Worm (Caenorhabditis elegans) whole organism, L2 larva: Measurements from ENCODE around the gene C42D4.13.
A peak's percentile ranks its signal among the peaks of the same experiment; 100 is the strongest.

Source experiments
- C34F6.9 ChIP-seq: fragments of 150-350 bp; optimal IDR thresholded peaks from 2 replicates; lab custom pipeline; 2014; ENCODE audit warnings: missing biosample characterization, missing genetic modification characterization
- F13H6.1 ChIP-seq: sonication (generic microtip); optimal IDR thresholded peaks from 2 replicates; lab custom pipeline; 2016; ENCODE audit warnings: missing genetic modification characterization, missing compliant biosample characterization
- Y55F3AM.14 ChIP-seq: fragments of 200-800 bp; sonication (Bioruptor generic); optimal IDR thresholded peaks from 2 replicates; lab custom pipeline; 2018; ENCODE audit warnings: mild to moderate bottlenecking, missing genetic modification characterization, missing compliant biosample characterization
- aly-2 ChIP-seq: fragments of 150-350 bp; optimal IDR thresholded peaks from 2 replicates; lab custom pipeline; 2014; ENCODE audit warnings: missing biosample characterization, missing genetic modification characterization
- ama-1 ChIP-seq: fragments of 150-350 bp; optimal IDR thresholded peaks from 2 replicates; lab custom pipeline; 2018; ENCODE audit warnings: inconsistent platforms
- blmp-1 ChIP-seq: sonication (generic microtip); optimal IDR thresholded peaks from 2 replicates; lab custom pipeline; 2017; ENCODE audit warnings: missing genetic modification characterization, mild to moderate bottlenecking, missing compliant biosample characterization, antibody characterized with exemption, moderate library complexity; ENCODE audit not compliant: insufficient read depth
- ceh-16 ChIP-seq: fragments of 150-350 bp; optimal IDR thresholded peaks from 2 replicates; lab custom pipeline; 2014; ENCODE audit warnings: missing biosample characterization, missing genetic modification characterization
- crh-2 ChIP-seq: sonication (generic microtip); optimal IDR thresholded peaks from 2 replicates; lab custom pipeline; 2017; ENCODE audit warnings: missing biosample characterization, missing genetic modification characterization
- dmd-4 ChIP-seq: sonication (generic microtip); optimal IDR thresholded peaks from 2 replicates; lab custom pipeline; 2017; ENCODE audit warnings: missing biosample characterization, missing genetic modification characterization
- egl-27 ChIP-seq: sonication (generic microtip); optimal IDR thresholded peaks from 3 replicates; lab custom pipeline; 2017; ENCODE audit warnings: missing biosample characterization, missing genetic modification reagents, missing genetic modification characterization
- fos-1 ChIP-seq: fragments of 150-350 bp; optimal IDR thresholded peaks from 2 replicates; lab custom pipeline; 2014; ENCODE audit warnings: missing biosample characterization, missing genetic modification characterization
- gmeb-1 ChIP-seq: fragments of 150-350 bp; optimal IDR thresholded peaks from 2 replicates; lab custom pipeline; 2014; ENCODE audit warnings: missing biosample characterization, missing genetic modification characterization
- lin-11 ChIP-seq: fragments of 150-350 bp; sonication (generic microtip); optimal IDR thresholded peaks from 2 replicates; lab custom pipeline; 2014; ENCODE audit warnings: missing biosample characterization, missing genetic modification characterization, inconsistent platforms, mixed read lengths
- lsy-2 ChIP-seq, 2 experiments: fragments of 150-350 bp in 1 of 2; sonication (generic microtip) in 1 of 2; optimal IDR thresholded peaks; 2 replicates each; lab custom pipeline; 2014 to 2017; ENCODE audit warnings: missing biosample characterization in 2 of 2, missing genetic modification characterization in 2 of 2
- nhr-10 ChIP-seq: sonication (generic microtip); optimal IDR thresholded peaks from 2 replicates; lab custom pipeline; 2017; ENCODE audit warnings: missing biosample characterization, missing genetic modification characterization
- nhr-12 ChIP-seq: fragments of 150-350 bp; optimal IDR thresholded peaks from 2 replicates; lab custom pipeline; 2014; ENCODE audit warnings: missing biosample characterization, missing genetic modification characterization
- nhr-129 ChIP-seq: fragments of 150-350 bp; optimal IDR thresholded peaks from 2 replicates; lab custom pipeline; 2014; ENCODE audit warnings: missing biosample characterization, missing genetic modification characterization
- nhr-23 ChIP-seq: fragments of 150-350 bp; optimal IDR thresholded peaks from 2 replicates; lab custom pipeline; 2014; ENCODE audit warnings: missing biosample characterization, missing genetic modification reagents, missing genetic modification characterization
- nhr-237 ChIP-seq: fragments of 150-350 bp; optimal IDR thresholded peaks from 2 replicates; lab custom pipeline; 2014; ENCODE audit warnings: missing biosample characterization, missing genetic modification characterization
- nhr-25 ChIP-seq: fragments of 150-350 bp; sonication (generic microtip); optimal IDR thresholded peaks from 3 replicates; lab custom pipeline; 2014; ENCODE audit warnings: missing biosample characterization, missing genetic modification characterization
- nhr-6 ChIP-seq: fragments of 150-350 bp; optimal IDR thresholded peaks from 2 replicates; lab custom pipeline; 2014; ENCODE audit warnings: missing biosample characterization, missing genetic modification characterization
- nhr-77 ChIP-seq: fragments of 150-350 bp; optimal IDR thresholded peaks from 2 replicates; lab custom pipeline; 2014; ENCODE audit warnings: missing biosample characterization, missing genetic modification characterization
- peb-1 ChIP-seq: fragments of 150-350 bp; optimal IDR thresholded peaks from 2 replicates; lab custom pipeline; 2014; ENCODE audit warnings: missing biosample characterization, missing genetic modification characterization
- sem-4 ChIP-seq: fragments of 150-350 bp; optimal IDR thresholded peaks from 2 replicates; lab custom pipeline; 2014; ENCODE audit warnings: missing biosample characterization, missing genetic modification reagents, missing genetic modification characterization
- skn-1 ChIP-seq: sonication (generic microtip); optimal IDR thresholded peaks from 2 replicates; lab custom pipeline; 2017; ENCODE audit warnings: missing biosample characterization, missing genetic modification characterization
- sma-3 ChIP-seq: sonication (generic microtip); optimal IDR thresholded peaks from 2 replicates; lab custom pipeline; 2016; ENCODE audit warnings: missing genetic modification reagents, missing genetic modification characterization, missing compliant biosample characterization
- sma-9 ChIP-seq, 2 experiments: fragments of 150-350 bp in 1 of 2; sonication (generic microtip) in 1 of 2; optimal IDR thresholded peaks; 2 replicates each; lab custom pipeline; 2014 to 2016; ENCODE audit warnings: missing genetic modification characterization in 2 of 2, mild to moderate bottlenecking in 1 of 2, missing biosample characterization in 1 of 2, missing compliant biosample characterization in 1 of 2, missing genetic modification reagents in 1 of 2, moderate library complexity in 1 of 2
- snpc-4 ChIP-seq: fragments of 150-350 bp; optimal IDR thresholded peaks from 2 replicates; lab custom pipeline; 2014; ENCODE audit warnings: missing biosample characterization, missing genetic modification characterization
- unc-39 ChIP-seq: fragments of 150-350 bp; optimal IDR thresholded peaks from 2 replicates; lab custom pipeline; 2014; ENCODE audit warnings: missing biosample characterization, missing genetic modification characterization
- unc-55 ChIP-seq: fragments of 150-350 bp; sonication (generic microtip); optimal IDR thresholded peaks from 3 replicates; lab custom pipeline; 2014; ENCODE audit warnings: missing biosample characterization, missing genetic modification reagents, missing genetic modification characterization
- unc-62 ChIP-seq: fragments of 150-350 bp; optimal IDR thresholded peaks from 2 replicates; lab custom pipeline; 2014; ENCODE audit warnings: missing biosample characterization, missing genetic modification reagents, missing genetic modification characterization
- zag-1 ChIP-seq: fragments of 150-350 bp; optimal IDR thresholded peaks from 2 replicates; lab custom pipeline; 2014; ENCODE audit warnings: missing biosample characterization, missing genetic modification characterization
- ztf-1 ChIP-seq: fragments of 200-800 bp; sonication (Bioruptor generic); conservative IDR thresholded peaks from 2 replicates; pipeline ENCODE4 v1.3.6; 2022; ENCODE audit warnings: missing genetic modification characterization, missing compliant biosample characterization
- ztf-11 ChIP-seq: sonication (generic microtip); optimal IDR thresholded peaks from 2 replicates; lab custom pipeline; 2017; ENCODE audit warnings: missing biosample characterization, missing genetic modification characterization
- ztf-4 ChIP-seq: fragments of 150-350 bp; optimal IDR thresholded peaks from 2 replicates; lab custom pipeline; 2014; ENCODE audit warnings: missing biosample characterization, missing genetic modification characterization

Gene C42D4.13

ce11 chrIV:7149020-7149601 is 38.8 kb downstream of the C42D4.13 start, which contains the start of gene C34D4.4:
Gene C34D4.4, plus strand, starts transcription at chrIV:7149361.
- peak; percentile 69 for TF ChIP-seq unc-55 (GFP tag; lab: Kevin White, UChicago)
- TF ChIP-seq crh-2 (tag; lab: Kevin White, UChicago) = peak; percentile 54
- peak; percentile 21 for TF ChIP-seq nhr-129 (tag; lab: Kevin White, UChicago)
- peak; percentile 68 for TF ChIP-seq C34F6.9
- TF ChIP-seq lsy-2 (tag; optimal IDR thresholded peaks at IDR 0.05; lab: Kevin White, UChicago) = peak; percentile 85 to 97
- no peak for TF ChIP-seq nhr-12 (tag; lab: Kevin White, UChicago)
- peak; percentile 28 for TF ChIP-seq gmeb-1 (tag; lab: Kevin White, UChicago)
- no peak for TF ChIP-seq skn-1 (tag; lab: Kevin White, UChicago)

DNA sequence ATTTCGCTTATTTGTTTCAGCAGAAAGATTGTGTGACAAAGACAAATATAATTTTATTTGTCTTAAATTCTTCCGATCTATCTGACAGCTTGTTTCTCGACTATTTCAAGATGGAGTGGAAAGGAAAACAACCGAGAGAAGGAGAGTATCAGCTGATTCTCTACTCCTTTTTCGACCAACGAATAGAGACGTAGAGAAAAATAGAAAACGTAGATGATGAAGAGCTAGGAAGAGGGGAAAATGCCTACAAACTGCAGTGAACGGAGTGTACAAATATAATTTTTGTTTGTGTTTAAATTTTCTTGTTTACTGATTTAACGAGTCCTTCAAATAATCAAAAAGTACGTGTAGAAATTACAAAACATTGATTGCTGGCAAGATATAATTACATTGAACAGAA is 40.2 kb downstream of the C42D4.13 start:
- TF ChIP-seq nhr-6 (tag; lab: Kevin White, UChicago) = no peak
- no peak for TF ChIP-seq blmp-1 (tag; lab: Kevin White, UChicago)
- no peak for TF ChIP-seq nhr-77 (tag; lab: Kevin White, UChicago)
- TF ChIP-seq unc-39 (tag; lab: Kevin White, UChicago) = no peak
- no peak for TF ChIP-seq sma-3 (GFP tag; lab: Kevin White, UChicago)
- no peak for TF ChIP-seq zag-1 (tag; lab: Kevin White, UChicago)
- TF ChIP-seq fos-1 (tag; lab: Kevin White, UChicago) = peak; percentile 25
- TF ChIP-seq Y55F3AM.14 = no peak
- no peak for TF ChIP-seq lin-11 (tag; lab: Kevin White, UChicago)
- TF ChIP-seq peb-1 (tag; lab: Kevin White, UChicago) = no peak
- TF ChIP-seq sem-4 (tag; lab: Kevin White, UChicago) = no peak
- TF ChIP-seq nhr-12 (tag; lab: Kevin White, UChicago) = no peak
- no peak for TF ChIP-seq F13H6.1 (tag; lab: Kevin White, UChicago)
- TF ChIP-seq nhr-23 (tag; lab: Kevin White, UChicago) = no peak
- TF ChIP-seq unc-55 (GFP tag; lab: Kevin White, UChicago) = peak; percentile 51
- TF ChIP-seq ama-1 = no peak
- TF ChIP-seq nhr-129 (tag; lab: Kevin White, UChicago) = peak; percentile 61
- peak in 1 of 2 experiments; percentile 55 for TF ChIP-seq lsy-2 (tag; optimal IDR thresholded peaks at IDR 0.05; lab: Kevin White, UChicago)
- TF ChIP-seq crh-2 (tag; lab: Kevin White, UChicago) = peak; percentile 30
- no peak for TF ChIP-seq dmd-4
- TF ChIP-seq nhr-25 (tag; lab: Kevin White, UChicago) = no peak
- no peak for TF ChIP-seq ceh-16 (tag; lab: Kevin White, UChicago)
- peak; percentile 56 for TF ChIP-seq C34F6.9

DNA sequence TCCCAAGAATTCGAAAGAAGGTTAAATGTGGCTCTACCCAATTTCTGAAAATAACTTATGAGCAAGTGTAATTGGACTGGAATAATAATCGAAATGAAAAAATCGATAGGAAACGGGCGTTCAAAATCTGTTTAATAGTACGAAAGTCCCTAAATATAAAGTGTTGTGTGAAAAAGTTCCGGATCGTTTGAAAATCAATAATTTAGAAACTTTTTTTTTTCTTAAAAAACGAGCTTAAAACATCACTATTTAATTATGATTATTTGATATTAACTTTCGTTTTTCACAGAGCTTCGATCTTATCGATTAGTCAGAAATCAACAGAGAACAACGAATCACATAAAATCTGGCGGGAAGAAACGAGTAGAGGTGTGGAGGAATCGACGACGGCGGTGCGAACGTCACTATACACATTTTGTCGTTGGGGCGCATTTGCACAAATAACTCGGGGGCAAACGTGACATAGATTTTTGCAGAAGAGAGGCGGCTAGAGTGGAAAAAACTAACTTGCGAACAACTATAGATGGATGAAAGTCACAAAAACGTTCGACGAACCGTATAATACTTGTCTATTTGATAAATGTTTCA is 43.2 kb downstream of the C42D4.13 start, which contains the start of gene hecd-1:
Gene hecd-1, minus strand, starts transcription at position 51 of the 588 bp plus-strand sequence.
- TF ChIP-seq nhr-129 (tag; lab: Kevin White, UChicago) (peak; percentile 56), unc-55 (GFP tag; lab: Kevin White, UChicago) (no peak), snpc-4 (tag; lab: Kevin White, UChicago) (no peak), crh-2 (tag; lab: Kevin White, UChicago) (peak; percentile 30), blmp-1 (tag; lab: Kevin White, UChicago) (no peak), aly-2 (no peak), nhr-6 (tag; lab: Kevin White, UChicago) (no peak)
- TF ChIP-seq, all 48 proteins: peak for 2

DNA sequence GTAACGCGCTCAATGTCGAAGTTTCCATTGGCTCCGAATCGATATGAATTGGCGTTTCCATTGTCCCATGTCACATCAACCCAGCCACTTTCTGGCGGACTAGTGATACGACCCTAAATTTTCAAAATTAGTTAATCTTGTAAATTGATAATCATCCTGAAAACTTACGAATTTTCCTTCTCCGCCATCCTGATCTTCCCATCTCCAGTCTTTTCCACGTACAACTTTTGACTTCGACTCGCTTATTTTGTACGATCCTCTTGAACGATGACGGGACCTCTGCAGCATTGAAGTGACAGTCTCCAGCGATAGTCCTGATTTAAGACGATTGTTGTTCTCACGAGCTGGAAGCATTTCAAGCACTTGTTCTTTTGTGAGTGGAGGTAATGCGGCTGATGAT is 48.8 kb downstream of the C42D4.13 start:
- TF ChIP-seq F13H6.1 (tag; lab: Kevin White, UChicago) (no peak), sma-9 (GFP tag; optimal IDR thresholded peaks at IDR 0.05; lab: Kevin White, UChicago) (no peak), sma-9 (tag; optimal IDR thresholded peaks at IDR 0.05; lab: Kevin White, UChicago) (no peak), ama-1 (no peak), ztf-4 (tag; lab: Kevin White, UChicago) (no peak), nhr-77 (tag; lab: Kevin White, UChicago) (no peak), ztf-1 (GFP tag; lab: Robert Waterston, UW) (no peak), C34F6.9 (no peak), nhr-10 (no peak), sem-4 (tag; lab: Kevin White, UChicago) (no peak), unc-62 (no peak), snpc-4 (tag; lab: Kevin White, UChicago) (no peak), sma-3 (GFP tag; lab: Kevin White, UChicago) (no peak), nhr-237 (tag; lab: Kevin White, UChicago) (no peak), ztf-11 (tag; lab: Kevin White, UChicago) (no peak), lin-11 (tag; lab: Kevin White, UChicago) (no peak), gmeb-1 (tag; lab: Kevin White, UChicago) (no peak), ceh-16 (tag; lab: Kevin White, UChicago) (no peak), egl-27 (tag; lab: Kevin White, UChicago) (no peak)
